Worm (Caenorhabditis elegans) whole organism, L4 larva: ENCODE measurements around the gene idpb-2.
A peak's percentile ranks its signal among the peaks of the same experiment; 100 is the strongest.

Source experiments
- D1046.2 ChIP-seq: fragments of 200-800 bp; sonication (Bioruptor generic); IDR thresholded peaks from 2 replicates; pipeline ENCODE4 v1.3.6; 2022; ENCODE audit warnings: missing genetic modification characterization, missing compliant biosample characterization
- F26F4.8 ChIP-seq: fragments of 200-800 bp; sonication (Bioruptor generic); conservative IDR thresholded peaks from 2 replicates; pipeline ENCODE4 v1.3.6; 2022; ENCODE audit warnings: missing genetic modification characterization, missing compliant biosample characterization
- R02D3.7 ChIP-seq: fragments of 150-350 bp; sonication (generic microtip); optimal IDR thresholded peaks from 3 replicates; lab custom pipeline; 2014; ENCODE audit warnings: missing biosample characterization, missing genetic modification characterization
- T26A8.4 ChIP-seq: fragments of 200-800 bp; sonication (Bioruptor generic); IDR thresholded peaks from 2 replicates; pipeline ENCODE4 v1.3.6; 2022; ENCODE audit warnings: missing genetic modification characterization, missing compliant biosample characterization
- Y105C5A.15 ChIP-seq: fragments of 200-800 bp; sonication (Bioruptor generic); IDR thresholded peaks from 2 replicates; pipeline ENCODE4 v1.3.6; 2022; ENCODE audit warnings: missing genetic modification characterization, missing compliant biosample characterization
- Y48G9A.11 ChIP-seq: fragments of 200-800 bp; sonication (Bioruptor generic); IDR thresholded peaks from 2 replicates; pipeline ENCODE4 v1.3.6; 2022; ENCODE audit warnings: missing genetic modification reagents, missing genetic modification characterization, missing compliant biosample characterization
- Y5F2A.4 ChIP-seq: fragments of 200-800 bp; sonication (Bioruptor generic); optimal IDR thresholded peaks from 2 replicates; lab custom pipeline; 2018; ENCODE audit warnings: mild to moderate bottlenecking, missing genetic modification characterization, missing compliant biosample characterization
- aha-1 ChIP-seq: fragments of 150-350 bp; peaks from one replicate; lab custom pipeline; 2014; ENCODE audit warnings: missing biosample characterization, missing genetic modification characterization
- attf-4 ChIP-seq: sonication (generic microtip); optimal IDR thresholded peaks from 3 replicates; lab custom pipeline; 2017; ENCODE audit warnings: missing biosample characterization, missing genetic modification characterization
- ceh-20 ChIP-seq: fragments of 200-800 bp; sonication (Bioruptor generic); IDR thresholded peaks from 2 replicates; pipeline ENCODE4 v1.3.6; 2022; ENCODE audit warnings: missing genetic modification reagents, missing genetic modification characterization, missing compliant biosample characterization
- ceh-28 ChIP-seq: fragments of 150-350 bp; optimal IDR thresholded peaks from 2 replicates; lab custom pipeline; 2014; ENCODE audit warnings: missing biosample characterization, missing genetic modification reagents, missing genetic modification characterization
- ceh-32 ChIP-seq: sonication (generic microtip); optimal IDR thresholded peaks from 2 replicates; lab custom pipeline; 2016; ENCODE audit warnings: mild to moderate bottlenecking, missing genetic modification characterization, missing compliant biosample characterization; ENCODE audit not compliant: poor library complexity
- ceh-44 ChIP-seq: fragments of 200-800 bp; sonication (Bioruptor generic); IDR thresholded peaks from 2 replicates; pipeline ENCODE4 v1.3.6; 2022; ENCODE audit warnings: missing genetic modification reagents, missing genetic modification characterization, missing compliant biosample characterization
- ceh-82 ChIP-seq: sonication (generic microtip); optimal IDR thresholded peaks from 2 replicates; lab custom pipeline; 2017; ENCODE audit warnings: missing biosample characterization, missing genetic modification characterization
- ces-1 ChIP-seq: fragments of 150-350 bp; sonication (generic microtip); optimal IDR thresholded peaks from 4 replicates; lab custom pipeline; 2014; ENCODE audit warnings: missing biosample characterization, missing genetic modification reagents, missing genetic modification characterization
- daf-12 ChIP-seq: fragments of 150-350 bp; optimal IDR thresholded peaks from 2 replicates; lab custom pipeline; 2014; ENCODE audit warnings: missing biosample characterization, missing genetic modification reagents, missing genetic modification characterization
- daf-19 ChIP-seq: fragments of 200-800 bp; sonication (Bioruptor generic); conservative IDR thresholded peaks from 2 replicates; pipeline ENCODE4 v1.3.6; 2022; ENCODE audit warnings: missing genetic modification characterization, missing compliant biosample characterization
- dmd-9 ChIP-seq: fragments of 200-800 bp; sonication (Bioruptor generic); IDR thresholded peaks from 2 replicates; pipeline ENCODE4 v1.3.6; 2022; ENCODE audit warnings: missing genetic modification reagents, missing genetic modification characterization, missing compliant biosample characterization
- dpl-1 ChIP-seq: fragments of 150-350 bp; optimal IDR thresholded peaks from 2 replicates; lab custom pipeline; 2014; ENCODE audit warnings: missing biosample characterization, missing genetic modification reagents, missing genetic modification characterization
- duxl-1 ChIP-seq: sonication (generic microtip); optimal IDR thresholded peaks from 2 replicates; lab custom pipeline; 2016; ENCODE audit warnings: mild to moderate bottlenecking, missing genetic modification characterization, moderate library complexity, missing compliant biosample characterization; ENCODE audit not compliant: poor library complexity
- egl-43 ChIP-seq: fragments of 200-800 bp; sonication (Bioruptor generic); IDR thresholded peaks from 2 replicates; pipeline ENCODE4 v1.3.6; 2022; ENCODE audit warnings: missing genetic modification reagents, missing genetic modification characterization, missing compliant biosample characterization
- fos-1 ChIP-seq: fragments of 150-350 bp; optimal IDR thresholded peaks from 2 replicates; lab custom pipeline; 2014; ENCODE audit warnings: missing biosample characterization, missing genetic modification characterization
- hif-1 ChIP-seq, 2 experiments: sonication (generic microtip); optimal IDR thresholded peaks; 2 replicates each; lab custom pipeline; 2016 to 2017; ENCODE audit warnings: missing compliant biosample characterization in 2 of 2, missing genetic modification characterization in 2 of 2, missing genetic modification reagents in 2 of 2, missing genotype in 2 of 2, mild to moderate bottlenecking in 1 of 2
- hmg-1.1 ChIP-seq: fragments of 200-800 bp; sonication (Bioruptor generic); IDR thresholded peaks from 2 replicates; pipeline ENCODE4 v1.3.6; 2022; ENCODE audit warnings: missing genetic modification reagents, missing genetic modification characterization, missing compliant biosample characterization
- lin-13 ChIP-seq: fragments of 150-350 bp; optimal IDR thresholded peaks from 2 replicates; lab custom pipeline; 2014; ENCODE audit warnings: missing biosample characterization, missing genetic modification reagents, missing genetic modification characterization
- lin-29 ChIP-seq: fragments of 200-800 bp; sonication (Bioruptor generic); IDR thresholded peaks from 2 replicates; pipeline ENCODE4 v1.3.6; 2022; ENCODE audit warnings: missing genetic modification reagents, missing genetic modification characterization, missing compliant biosample characterization
- madf-9 ChIP-seq: fragments of 200-800 bp; sonication (Bioruptor generic); conservative IDR thresholded peaks from 2 replicates; pipeline ENCODE4 v1.3.6; 2022; ENCODE audit warnings: missing genetic modification reagents, missing genetic modification characterization, missing compliant biosample characterization
- mdt-29 ChIP-seq: fragments of 200-800 bp; sonication (Bioruptor generic); IDR thresholded peaks from 2 replicates; pipeline ENCODE4 v1.3.6; 2022; ENCODE audit warnings: missing genetic modification reagents, missing genetic modification characterization, missing compliant biosample characterization
- mxl-3 ChIP-seq: fragments of 200-800 bp; sonication (Bioruptor generic); optimal IDR thresholded peaks from 2 replicates; lab custom pipeline; 2018; ENCODE audit warnings: mild to moderate bottlenecking, missing genetic modification characterization, missing compliant biosample characterization
- nhr-111 ChIP-seq: fragments of 200-800 bp; sonication (Bioruptor generic); optimal IDR thresholded peaks from 2 replicates; lab custom pipeline; 2018; ENCODE audit warnings: mild to moderate bottlenecking, missing genetic modification characterization, missing compliant biosample characterization
- nhr-237 ChIP-seq: sonication (generic microtip); optimal IDR thresholded peaks from 2 replicates; lab custom pipeline; 2017; ENCODE audit warnings: missing biosample characterization, missing genetic modification characterization
- nhr-25 ChIP-seq: sonication (generic microtip); optimal IDR thresholded peaks from 2 replicates; lab custom pipeline; 2017; ENCODE audit warnings: missing genetic modification characterization, mild to moderate bottlenecking, missing compliant biosample characterization, antibody characterized with exemption, moderate library complexity, borderline replicate concordance; ENCODE audit not compliant: insufficient read depth
- nhr-28 ChIP-seq: fragments of 150-350 bp; optimal IDR thresholded peaks from 2 replicates; lab custom pipeline; 2014; ENCODE audit warnings: missing biosample characterization, missing genetic modification characterization
- nhr-41 ChIP-seq: fragments of 200-800 bp; sonication (Bioruptor generic); IDR thresholded peaks from 2 replicates; pipeline ENCODE4 v1.3.6; 2022; ENCODE audit warnings: missing genetic modification reagents, missing genetic modification characterization, missing compliant biosample characterization
- nhr-6 ChIP-seq: fragments of 150-350 bp; optimal IDR thresholded peaks from 2 replicates; lab custom pipeline; 2014; ENCODE audit warnings: missing biosample characterization, missing genetic modification characterization
- php-3 ChIP-seq: fragments of 200-800 bp; sonication (Bioruptor generic); IDR thresholded peaks from 2 replicates; pipeline ENCODE4 v1.3.6; 2022; ENCODE audit warnings: missing genetic modification reagents, missing genetic modification characterization, missing compliant biosample characterization
- pqm-1 ChIP-seq: sonication (generic microtip); optimal IDR thresholded peaks from 2 replicates; lab custom pipeline; 2017; ENCODE audit warnings: missing biosample characterization, missing genetic modification characterization
- rbr-2 ChIP-seq: sonication (generic microtip); optimal IDR thresholded peaks from 2 replicates; lab custom pipeline; 2016; ENCODE audit warnings: missing genotype, missing genetic modification characterization, missing compliant biosample characterization
- saeg-2 ChIP-seq: fragments of 200-800 bp; sonication (Bioruptor generic); IDR thresholded peaks from 2 replicates; pipeline ENCODE4 v1.3.6; 2022; ENCODE audit warnings: missing genetic modification reagents, missing genetic modification characterization, missing compliant biosample characterization
- set-16 ChIP-seq: fragments of 200-800 bp; sonication (Bioruptor generic); IDR thresholded peaks from 2 replicates; pipeline ENCODE4 v1.3.6; 2022; ENCODE audit warnings: missing genetic modification reagents, missing genetic modification characterization, missing compliant biosample characterization
- spr-3 ChIP-seq: fragments of 200-800 bp; sonication (Bioruptor generic); optimal IDR thresholded peaks from 2 replicates; lab custom pipeline; 2018; ENCODE audit warnings: mild to moderate bottlenecking, missing genetic modification characterization, missing compliant biosample characterization
- tag-97 ChIP-seq: fragments of 200-800 bp; sonication (Bioruptor generic); IDR thresholded peaks from 2 replicates; pipeline ENCODE4 v1.3.6; 2022; ENCODE audit warnings: missing genetic modification characterization, missing compliant biosample characterization
- zag-1 ChIP-seq: fragments of 150-350 bp; optimal IDR thresholded peaks from 2 replicates; lab custom pipeline; 2014; ENCODE audit warnings: missing biosample characterization, missing genetic modification characterization
- zfp-2 ChIP-seq: sonication (generic microtip); optimal IDR thresholded peaks from 2 replicates; lab custom pipeline; 2016; ENCODE audit warnings: mild to moderate bottlenecking, missing genetic modification characterization, missing compliant biosample characterization
- zfp-3 ChIP-seq: fragments of 200-800 bp; sonication (Bioruptor generic); conservative IDR thresholded peaks from 2 replicates; pipeline ENCODE4 v1.3.6; 2022; ENCODE audit warnings: missing genetic modification reagents, missing genetic modification characterization, missing compliant biosample characterization
- zip-11 ChIP-seq: fragments of 200-800 bp; sonication (Bioruptor generic); IDR thresholded peaks from 2 replicates; pipeline ENCODE4 v1.3.6; 2022; ENCODE audit warnings: missing genetic modification characterization, missing compliant biosample characterization
- ztf-11 ChIP-seq: fragments of 150-350 bp; optimal IDR thresholded peaks from 2 replicates; lab custom pipeline; 2014; ENCODE audit warnings: missing biosample characterization, missing genetic modification characterization
- ztf-7 ChIP-seq: fragments of 150-350 bp; optimal IDR thresholded peaks from 2 replicates; lab custom pipeline; 2014; ENCODE audit warnings: missing biosample characterization, missing genetic modification characterization

idpb-2 gene

ce11 chrII:5055129-5055666 is 14.2 kb downstream of the idpb-2 start, which contains the start of the genes ify-1 and rpl-22 (continued):
- TF ChIP-seq tag-97 (GFP tag; lab: Robert Waterston, UW) (no peak), dmd-9 (0 out of 2 replicates have a peak, but pooled peaks have one; percentile 35), T26A8.4 (GFP tag; lab: Robert Waterston, UW) (peak; percentile 86), madf-9 (GFP tag; lab: Robert Waterston, UW) (0 out of 2 replicates have a peak, but pooled peaks have one; percentile 21), fos-1 (no peak), hmg-1.1 (peak; percentile 86), R02D3.7 (no peak), zfp-3 (peak; percentile 50; the same call in 1 of the 2 replicates), mxl-3 (GFP tag; lab: Kevin White, UChicago) (peak; percentile 61), Y48G9A.11 (no peak), ceh-20 (GFP tag; lab: Robert Waterston, UW) (peak; percentile 61; the same call in 1 of the 2 replicates), daf-19 (no peak), pqm-1 (tag; lab: Kevin White, UChicago) (peak; percentile 14), set-16 (no peak; the same call in 1 of the 2 replicates), ceh-32 (tag; lab: Kevin White, UChicago) (no peak), php-3 (GFP tag; lab: Robert Waterston, UW) (0 out of 2 replicates have a peak, but pooled peaks have one; percentile 34), daf-12 (tag; lab: Kevin White, UChicago) (no peak), lin-29 (GFP tag; lab: Robert Waterston, UW) (no peak), duxl-1 (tag; lab: Kevin White, UChicago) (peak; percentile 88), dpl-1 (GFP tag; lab: Kevin White, UChicago) (peak; percentile 94), nhr-6 (peak; percentile 95), mdt-29 (no peak), hif-1 (tag; optimal IDR thresholded peaks at IDR 0.05; lab: Kevin White, UChicago) (peak; percentile 7 to 83), ceh-44 (GFP tag; lab: Robert Waterston, UW) (no peak), ceh-82 (tag; lab: Kevin White, UChicago) (no peak), zfp-2 (tag; lab: Kevin White, UChicago) (peak; percentile 57), nhr-237 (tag; lab: Kevin White, UChicago) (no peak), F26F4.8 (GFP tag; lab: Robert Waterston, UW) (no peak), spr-3 (GFP tag; lab: Kevin White, UChicago) (peak; percentile 24), ceh-28 (tag; lab: Kevin White, UChicago) (peak; percentile 46), zip-11 (no peak), rbr-2 (tag; lab: Kevin White, UChicago) (peak; percentile 87), ztf-7 (tag; lab: Kevin White, UChicago) (peak; percentile 78), attf-4 (no peak), D1046.2 (GFP tag; lab: Robert Waterston, UW) (peak; percentile 100), nhr-41 (GFP tag; lab: Robert Waterston, UW) (no peak), nhr-28 (tag; lab: Kevin White, UChicago) (peak; percentile 80), aha-1 (tag; lab: Kevin White, UChicago) (peak; percentile 91), lin-13 (GFP tag; lab: Kevin White, UChicago) (peak; percentile 89), Y5F2A.4 (GFP tag; lab: Kevin White, UChicago) (no peak), nhr-25 (tag; lab: Kevin White, UChicago) (peak; percentile 94)
- TF ChIP-seq, all 104 proteins: peak for 61

DNA sequence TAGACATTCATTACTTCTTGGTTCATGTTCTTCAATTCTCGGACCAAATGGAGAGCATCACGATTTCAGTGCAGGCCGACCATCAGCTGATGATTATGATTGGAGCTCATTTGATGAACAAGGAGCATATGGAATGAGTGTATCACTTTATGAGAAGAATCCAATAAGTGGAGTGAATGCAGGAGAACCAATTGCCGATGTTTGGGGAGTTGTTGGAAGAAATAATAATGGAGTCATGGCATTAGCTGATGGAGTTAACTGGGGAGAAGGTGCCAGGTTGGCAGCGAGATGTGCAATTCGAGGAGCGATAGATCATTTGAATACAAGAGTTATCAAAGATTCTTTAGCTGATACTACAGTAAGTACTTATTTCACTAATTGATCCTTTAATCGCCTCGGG is 18.6 kb downstream of the idpb-2 start:
- TF ChIP-seq ces-1 (no peak), Y105C5A.15 (GFP tag; lab: Robert Waterston, UW) (no peak), ztf-11 (tag; lab: Kevin White, UChicago) (no peak), saeg-2 (no peak), nhr-111 (no peak), zag-1 (tag; lab: Kevin White, UChicago) (no peak), egl-43 (GFP tag; lab: Robert Waterston, UW) (no peak)
